Fruit fly (Drosophila melanogaster) whole organism, wandering third instar larva: ENCODE results near the gene CG15370.

ENCODE experiments used
- Hr78 ChIP-seq: fragments of >200 bp; optimal IDR thresholded peaks from 2 replicates; lab custom pipeline; 2017; ENCODE audit warnings: missing biosample characterization, missing genetic modification characterization
- N ChIP-seq: fragments of >200 bp; optimal IDR thresholded peaks from 2 replicates; lab custom pipeline; 2018; ENCODE audit warnings: missing biosample characterization, missing external identifiers, missing genetic modification characterization
- br ChIP-seq: fragments of 200-800 bp; sonication (Bioruptor generic); optimal IDR thresholded peaks from 2 replicates; lab custom pipeline; 2016; ENCODE audit warnings: missing biosample characterization, missing genetic modification characterization
- dmrt93B ChIP-seq: fragments of 200-800 bp; sonication (Bioruptor generic); optimal IDR thresholded peaks from 2 replicates; lab custom pipeline; 2018; ENCODE audit warnings: missing biosample characterization, mild to moderate bottlenecking, missing genetic modification characterization
- dsf ChIP-seq: sonication (Bioruptor generic); optimal IDR thresholded peaks from 2 replicates; lab custom pipeline; 2016; ENCODE audit warnings: missing biosample characterization, missing genetic modification characterization, borderline replicate concordance
- foxo ChIP-seq, 2 experiments: fragments of 200-800 bp; sonication (Bioruptor generic); optimal IDR thresholded peaks; 2 replicates in 1 of 2; 3 replicates in 1 of 2; lab custom pipeline; 2016 to 2017; ENCODE audit warnings: missing biosample characterization in 2 of 2, missing genetic modification characterization in 2 of 2
- lola ChIP-seq: fragments of >200 bp; optimal IDR thresholded peaks from 2 replicates; lab custom pipeline; 2017; ENCODE audit warnings: missing biosample characterization, missing genetic modification characterization
- psq ChIP-seq: fragments of 200-800 bp; sonication (Bioruptor generic); optimal IDR thresholded peaks from 3 replicates; lab custom pipeline; 2017; ENCODE audit warnings: missing biosample characterization, mild to moderate bottlenecking, missing genetic modification characterization, moderate library complexity
- tai ChIP-seq: sonication (Bioruptor generic); optimal IDR thresholded peaks from 2 replicates; lab custom pipeline; 2016; ENCODE audit warnings: missing biosample characterization, missing genetic modification characterization
- usp ChIP-seq: fragments of >200 bp; optimal IDR thresholded peaks from 2 replicates; lab custom pipeline; 2017; ENCODE audit warnings: missing biosample characterization, missing genetic modification characterization

- TF ChIP-seq N (no peak), lola (GFP tag; lab: Kevin White, UChicago) (no peak), usp (GFP tag; lab: Kevin White, UChicago) (no peak), tai (GFP tag; lab: Kevin White, UChicago) (no peak), Hr78 (GFP tag; lab: Kevin White, UChicago) (no peak), psq (GFP tag; lab: Kevin White, UChicago) (no peak), dsf (GFP tag; lab: Kevin White, UChicago) (no peak), dmrt93B (GFP tag; lab: Kevin White, UChicago) (no peak), foxo (GFP tag; optimal IDR thresholded peaks at IDR 0.05; lab: Kevin White, UChicago) (no peak), br (GFP tag; lab: Kevin White, UChicago) (no peak)
These were observed 26.9 kb downstream of the CG15370 start for dm6 chrX:9252051-9252708.
